Fruit fly (Drosophila melanogaster) whole organism, wandering third instar larva: ENCODE measurements around the gene Vps60.

ENCODE experiments used
- Abd-B ChIP-seq: fragments of >200 bp; optimal IDR thresholded peaks from 2 replicates; lab custom pipeline; 2017; ENCODE audit warnings: missing biosample characterization, missing genetic modification characterization
- CG32264 ChIP-seq: fragments of 200-800 bp; sonication (Bioruptor generic); optimal IDR thresholded peaks from 2 replicates; lab custom pipeline; 2016; ENCODE audit warnings: missing biosample characterization, missing genetic modification characterization
- CG9705 ChIP-seq: fragments of 200-800 bp; sonication (Bioruptor generic); optimal IDR thresholded peaks from 2 replicates; lab custom pipeline; 2018; ENCODE audit warnings: missing biosample characterization, mild to moderate bottlenecking, missing genetic modification characterization
- CrebA ChIP-seq: fragments of 200-800 bp; sonication (Bioruptor generic); optimal IDR thresholded peaks from 2 replicates; lab custom pipeline; 2016; ENCODE audit warnings: missing biosample characterization, mild to moderate bottlenecking, missing genetic modification characterization, borderline replicate concordance
- Dfd ChIP-seq: fragments of >200 bp; optimal IDR thresholded peaks from 2 replicates; lab custom pipeline; 2017; ENCODE audit warnings: missing biosample characterization, missing genetic modification characterization
- Dif ChIP-seq: fragments of 200-275, 200-300 bp; sonication (Bioruptor generic); optimal IDR thresholded peaks from 2 replicates; lab custom pipeline; 2018; ENCODE audit warnings: missing biosample characterization, missing genetic modification characterization; ENCODE audit not compliant: partially characterized antibody
- GATAd ChIP-seq: sonication (Bioruptor generic); optimal IDR thresholded peaks from 2 replicates; lab custom pipeline; 2016; ENCODE audit warnings: missing biosample characterization, missing genetic modification characterization
- HLH106 ChIP-seq: fragments of 200-800 bp; optimal IDR thresholded peaks from 3 replicates; lab custom pipeline; 2019; ENCODE audit warnings: missing biosample characterization, mild to moderate bottlenecking, missing genetic modification characterization, moderate library complexity
- Hnf4 ChIP-seq: fragments of 200-800 bp; sonication (Bioruptor generic); optimal IDR thresholded peaks from 2 replicates; lab custom pipeline; 2016; ENCODE audit warnings: missing biosample characterization, mild to moderate bottlenecking, missing genetic modification characterization
- Hr78 ChIP-seq: fragments of >200 bp; optimal IDR thresholded peaks from 2 replicates; lab custom pipeline; 2017; ENCODE audit warnings: missing biosample characterization, missing genetic modification characterization
- Hr83 ChIP-seq: fragments of 200-300 bp; sonication (Bioruptor generic); optimal IDR thresholded peaks from 2 replicates; lab custom pipeline; 2016; ENCODE audit warnings: missing biosample characterization, mild to moderate bottlenecking, missing genetic modification characterization, moderate library complexity; ENCODE audit not compliant: poor library complexity, severe bottlenecking
- Jra ChIP-seq: sonication (Bioruptor generic); optimal IDR thresholded peaks from 2 replicates; lab custom pipeline; 2016; ENCODE audit warnings: missing biosample characterization, missing genetic modification characterization
- Mio ChIP-seq: sonication (Bioruptor generic); optimal IDR thresholded peaks from 2 replicates; lab custom pipeline; 2016; ENCODE audit warnings: missing biosample characterization, missing genetic modification characterization
- Myc ChIP-seq: fragments of >200 bp; optimal IDR thresholded peaks from 2 replicates; lab custom pipeline; 2017
- N ChIP-seq: fragments of >200 bp; optimal IDR thresholded peaks from 2 replicates; lab custom pipeline; 2018; ENCODE audit warnings: missing biosample characterization, missing external identifiers, missing genetic modification characterization
- OdsH ChIP-seq: fragments of 200-800 bp; sonication (Bioruptor generic); optimal IDR thresholded peaks from 2 replicates; lab custom pipeline; 2016; ENCODE audit warnings: missing biosample characterization, mild to moderate bottlenecking, missing genetic modification characterization
- Rel ChIP-seq, 2 experiments: fragments of 200-800 bp; sonication (Bioruptor generic) in 1 of 2; optimal IDR thresholded peaks; 2 replicates in 1 of 2; 3 replicates in 1 of 2; lab custom pipeline; 2016 to 2019; ENCODE audit warnings: mild to moderate bottlenecking in 2 of 2, missing biosample characterization in 2 of 2, missing genetic modification characterization in 2 of 2, moderate library complexity in 1 of 2
- Sp1 ChIP-seq: fragments of 200-800 bp; sonication (Bioruptor generic); optimal IDR thresholded peaks from 3 replicates; lab custom pipeline; 2019; ENCODE audit warnings: missing biosample characterization, mild to moderate bottlenecking, missing genetic modification characterization, moderate library complexity
- Vsx2 ChIP-seq: fragments of 200-300, 225-300 bp; sonication (Bioruptor generic); optimal IDR thresholded peaks from 2 replicates; lab custom pipeline; 2018; ENCODE audit warnings: missing biosample characterization, missing genetic modification characterization; ENCODE audit not compliant: partially characterized antibody
- br ChIP-seq: fragments of 200-800 bp; sonication (Bioruptor generic); optimal IDR thresholded peaks from 2 replicates; lab custom pipeline; 2016; ENCODE audit warnings: missing biosample characterization, missing genetic modification characterization
- brk ChIP-seq: fragments of 200-800 bp; sonication (Bioruptor generic); optimal IDR thresholded peaks from 2 replicates; lab custom pipeline; 2016; ENCODE audit warnings: missing biosample characterization, mild to moderate bottlenecking, missing genetic modification characterization
- dl ChIP-seq, 2 experiments: fragments of 175-275, 200-275 bp in 1 of 2; fragments of 200-275 bp in 1 of 2; sonication (Bioruptor generic); optimal IDR thresholded peaks; lab custom pipeline; 2018; ENCODE audit warnings: mild to moderate bottlenecking in 2 of 2, missing biosample characterization in 2 of 2, missing genetic modification characterization in 2 of 2, moderate library complexity in 2 of 2; ENCODE audit not compliant: partially characterized antibody in 2 of 2, insufficient read depth in 1 of 2
- dmrt93B ChIP-seq: fragments of 200-800 bp; sonication (Bioruptor generic); optimal IDR thresholded peaks from 2 replicates; lab custom pipeline; 2018; ENCODE audit warnings: missing biosample characterization, mild to moderate bottlenecking, missing genetic modification characterization
- dsf ChIP-seq: sonication (Bioruptor generic); optimal IDR thresholded peaks from 2 replicates; lab custom pipeline; 2016; ENCODE audit warnings: missing biosample characterization, missing genetic modification characterization, borderline replicate concordance
- ey ChIP-seq: fragments of 200-800 bp; sonication (Bioruptor generic); optimal IDR thresholded peaks from 2 replicates; lab custom pipeline; 2016; ENCODE audit warnings: missing biosample characterization, missing genetic modification characterization
- foxo ChIP-seq, 2 experiments: fragments of 200-800 bp; sonication (Bioruptor generic); optimal IDR thresholded peaks; 2 replicates in 1 of 2; 3 replicates in 1 of 2; lab custom pipeline; 2016 to 2017; ENCODE audit warnings: missing biosample characterization in 2 of 2, missing genetic modification characterization in 2 of 2
- fru ChIP-seq: fragments of 200-800 bp; sonication (Bioruptor generic); optimal IDR thresholded peaks from 3 replicates; lab custom pipeline; 2016; ENCODE audit warnings: missing biosample characterization, mild to moderate bottlenecking, missing genetic modification characterization
- h ChIP-seq: fragments of 200-800 bp; sonication (Bioruptor generic); optimal IDR thresholded peaks from 3 replicates; lab custom pipeline; 2016; ENCODE audit warnings: missing biosample characterization, mild to moderate bottlenecking, missing genetic modification characterization
- jim ChIP-seq: fragments of 175-275, 200-325 bp; sonication (Bioruptor generic); optimal IDR thresholded peaks from 2 replicates; lab custom pipeline; 2016; ENCODE audit warnings: missing biosample characterization, mild to moderate bottlenecking, missing genetic modification characterization
- lola ChIP-seq: fragments of >200 bp; optimal IDR thresholded peaks from 2 replicates; lab custom pipeline; 2017; ENCODE audit warnings: missing biosample characterization, missing genetic modification characterization
- pan ChIP-seq: fragments of >200 bp; optimal IDR thresholded peaks from 2 replicates; lab custom pipeline; 2017
- psq ChIP-seq: fragments of 200-800 bp; sonication (Bioruptor generic); optimal IDR thresholded peaks from 3 replicates; lab custom pipeline; 2017; ENCODE audit warnings: missing biosample characterization, mild to moderate bottlenecking, missing genetic modification characterization, moderate library complexity
- rgr ChIP-seq: fragments of 200-800 bp; sonication (Bioruptor generic); optimal IDR thresholded peaks from 3 replicates; lab custom pipeline; 2016; ENCODE audit warnings: missing biosample characterization, mild to moderate bottlenecking, missing genetic modification characterization
- sage ChIP-seq: fragments of 200-800 bp; sonication (Bioruptor generic); optimal IDR thresholded peaks from 2 replicates; lab custom pipeline; 2016; ENCODE audit warnings: missing biosample characterization, mild to moderate bottlenecking, missing genetic modification characterization
- sv ChIP-seq: fragments of 200-800 bp; sonication (Bioruptor generic); optimal IDR thresholded peaks from 3 replicates; lab custom pipeline; 2016; ENCODE audit warnings: missing biosample characterization, missing genetic modification characterization
- tai ChIP-seq: sonication (Bioruptor generic); optimal IDR thresholded peaks from 2 replicates; lab custom pipeline; 2016; ENCODE audit warnings: missing biosample characterization, missing genetic modification characterization
- usp ChIP-seq: fragments of >200 bp; optimal IDR thresholded peaks from 2 replicates; lab custom pipeline; 2017; ENCODE audit warnings: missing biosample characterization, missing genetic modification characterization
- woc ChIP-seq: sonication (Bioruptor generic); optimal IDR thresholded peaks from 2 replicates; lab custom pipeline; 2016; ENCODE audit warnings: missing biosample characterization, mild to moderate bottlenecking, missing genetic modification characterization

The Vps60 gene

dm6 chr3L:17578413-17578812, 43.0 kb downstream of the Vps60 start:
- peak; percentile 95 for TF ChIP-seq HLH106 (tag; lab: Kevin White, UChicago)
- TF ChIP-seq tai, result peak; percentile 72
- peak; percentile 92 for TF ChIP-seq brk (GFP tag; lab: Kevin White, UChicago)
- TF ChIP-seq Mio, result peak; percentile 14
- peak; percentile 4 for TF ChIP-seq GATAd (GFP tag; lab: Kevin White, UChicago)
- peak; percentile 94 for TF ChIP-seq rgr (GFP tag; lab: Kevin White, UChicago)
- TF ChIP-seq dmrt93B, result peak; percentile 85
- peak; percentile 49 for TF ChIP-seq CG32264 (GFP tag; lab: Kevin White, UChicago)
- peak; percentile 43 for TF ChIP-seq Jra
- peak; percentile 71 for TF ChIP-seq br (GFP tag; lab: Kevin White, UChicago)
- TF ChIP-seq dsf (GFP tag; lab: Kevin White, UChicago), result peak; percentile 64
- peak; percentile 86 for TF ChIP-seq ey
- TF ChIP-seq fru (GFP tag; lab: Kevin White, UChicago), result peak; percentile 65
- TF ChIP-seq Sp1, result peak; percentile 96
- no peak for TF ChIP-seq Dif (GFP tag; lab: Kevin White, UChicago)
- TF ChIP-seq pan (lab: Kevin White, UChicago), result no peak
- no peak for TF ChIP-seq N
- peak; percentile 72 for TF ChIP-seq CG9705 (GFP tag; lab: Kevin White, UChicago)
- no peak for TF ChIP-seq Vsx2
- no peak for TF ChIP-seq sv (GFP tag; lab: Kevin White, UChicago)
- TF ChIP-seq Abd-B, result no peak
- peak; percentile 69 for TF ChIP-seq sage (GFP tag; lab: Kevin White, UChicago)
- TF ChIP-seq usp (GFP tag; lab: Kevin White, UChicago), result no peak
- TF ChIP-seq foxo (GFP tag; optimal IDR thresholded peaks at IDR 0.05; lab: Kevin White, UChicago), result peak in 1 of 2 experiments; percentile 93
- no peak for TF ChIP-seq dl (GFP tag; optimal IDR thresholded peaks at IDR 0.05; lab: Kevin White, UChicago; ENCODE audit: insufficient read depth in 1 of 2, partially characterized antibody in 2 of 2)
- TF ChIP-seq jim, result no peak
- no peak for TF ChIP-seq Myc (lab: Kevin White, UChicago)
- TF ChIP-seq Rel (GFP tag; optimal IDR thresholded peaks at IDR 0.05; lab: Kevin White, UChicago), result peak; percentile 61
- TF ChIP-seq Rel (tag; optimal IDR thresholded peaks at IDR 0.05; lab: Kevin White, UChicago), result peak; percentile 40
- TF ChIP-seq Hr83 (GFP tag; lab: Kevin White, UChicago), result no peak
- peak; percentile 94 for TF ChIP-seq OdsH (GFP tag; lab: Kevin White, UChicago)
- peak; percentile 75 for TF ChIP-seq psq
- TF ChIP-seq Dfd (GFP tag; lab: Kevin White, UChicago), result no peak
- no peak for TF ChIP-seq CrebA
- no peak for TF ChIP-seq Hr78 (GFP tag; lab: Kevin White, UChicago)
- no peak for TF ChIP-seq lola (GFP tag; lab: Kevin White, UChicago)
- peak; percentile 92 for TF ChIP-seq h (GFP tag; lab: Kevin White, UChicago)
- peak; percentile 67 for TF ChIP-seq woc (GFP tag; lab: Kevin White, UChicago)
- peak; percentile 87 for TF ChIP-seq Hnf4 (GFP tag; lab: Kevin White, UChicago)

dm6 chr3L:17577530-17578351, 43.7 kb downstream of the Vps60 start:
- TF ChIP-seq lola (GFP tag; lab: Kevin White, UChicago) (no peak), dl (GFP tag; optimal IDR thresholded peaks at IDR 0.05; lab: Kevin White, UChicago; ENCODE audit: insufficient read depth in 1 of 2, partially characterized antibody in 2 of 2) (peak; percentile 93 to 96), fru (GFP tag; lab: Kevin White, UChicago) (peak; percentile 98), Vsx2 (peak; percentile 91), Hnf4 (GFP tag; lab: Kevin White, UChicago) (peak; percentile 32), jim (no peak), pan (lab: Kevin White, UChicago) (no peak), brk (GFP tag; lab: Kevin White, UChicago) (no peak), psq (peak; percentile 84), CG9705 (GFP tag; lab: Kevin White, UChicago) (no peak), Hr83 (GFP tag; lab: Kevin White, UChicago) (peak; percentile 52), Dif (GFP tag; lab: Kevin White, UChicago) (peak; percentile 96), sage (GFP tag; lab: Kevin White, UChicago) (no peak), N (peak; percentile 77), sv (GFP tag; lab: Kevin White, UChicago) (no peak), Dfd (GFP tag; lab: Kevin White, UChicago) (no peak), usp (GFP tag; lab: Kevin White, UChicago) (no peak), Jra (peak; percentile 96), HLH106 (tag; lab: Kevin White, UChicago) (no peak), Myc (lab: Kevin White, UChicago) (no peak), OdsH (GFP tag; lab: Kevin White, UChicago) (no peak), rgr (GFP tag; lab: Kevin White, UChicago) (no peak), h (GFP tag; lab: Kevin White, UChicago) (peak; percentile 86), Abd-B (no peak), Mio (no peak), tai (peak; percentile 26), br (GFP tag; lab: Kevin White, UChicago) (peak; percentile 79), Sp1 (no peak), dsf (GFP tag; lab: Kevin White, UChicago) (no peak), Rel (GFP tag; optimal IDR thresholded peaks at IDR 0.05; lab: Kevin White, UChicago) (peak; percentile 33), Rel (tag; optimal IDR thresholded peaks at IDR 0.05; lab: Kevin White, UChicago) (peak; percentile 79), foxo (GFP tag; optimal IDR thresholded peaks at IDR 0.05; lab: Kevin White, UChicago) (peak in 1 of 2 experiments; percentile 11), Hr78 (GFP tag; lab: Kevin White, UChicago) (no peak), GATAd (GFP tag; lab: Kevin White, UChicago) (no peak), dmrt93B (no peak), ey (no peak), CrebA (peak; percentile 92), woc (GFP tag; lab: Kevin White, UChicago) (peak; percentile 27), CG32264 (GFP tag; lab: Kevin White, UChicago) (peak; percentile 5)
